Fruit fly (Drosophila melanogaster) whole organism, embryonic: Measurements from ENCODE around the gene mu2.

Source experiments
- Atf6 ChIP-seq: fragments of 200-800 bp; sonication (Bioruptor generic); IDR thresholded peaks from 2 replicates; pipeline ENCODE4 v1.3.6; 2022; ENCODE audit warnings: missing biosample characterization, missing genetic modification characterization
- CG10274 ChIP-seq: fragments of 200-800 bp; sonication (Bioruptor generic); optimal IDR thresholded peaks from 3 replicates; lab custom pipeline; 2017; ENCODE audit warnings: missing biosample characterization, mild to moderate bottlenecking, missing genetic modification characterization
- CG11723 ChIP-seq: fragments of 200-800 bp; sonication (Bioruptor generic); optimal IDR thresholded peaks from 2 replicates; lab custom pipeline; 2017; ENCODE audit warnings: missing biosample characterization, mild to moderate bottlenecking, missing genetic modification characterization
- CG12659 ChIP-seq: fragments of 200-800 bp; sonication (Bioruptor generic); optimal IDR thresholded peaks from 3 replicates; lab custom pipeline; 2017; ENCODE audit warnings: mild to moderate bottlenecking, missing biosample characterization, missing genetic modification reagents, missing genetic modification characterization
- CG14667 ChIP-seq: fragments of 200-800 bp; sonication (Bioruptor generic); IDR thresholded peaks from 2 replicates; pipeline ENCODE4 v1.3.6; 2022; ENCODE audit warnings: missing biosample characterization, missing genetic modification characterization
- CG14860 ChIP-seq: fragments of 200-800 bp; sonication (Bioruptor generic); IDR thresholded peaks from 3 replicates; pipeline ENCODE4 v1.3.6; 2022; ENCODE audit warnings: missing biosample characterization, missing genetic modification characterization; ENCODE audit not compliant: partially characterized antibody
- CG15601 ChIP-seq: fragments of 200-800 bp; sonication (Bioruptor generic); optimal IDR thresholded peaks from 3 replicates; lab custom pipeline; 2019; ENCODE audit warnings: missing biosample characterization, mild to moderate bottlenecking, missing genetic modification characterization, moderate library complexity
- CG1647 ChIP-seq: fragments of 200-800 bp; sonication (Bioruptor generic); optimal IDR thresholded peaks from 3 replicates; lab custom pipeline; 2016; ENCODE audit warnings: missing biosample characterization, missing genetic modification characterization
- CG17361 ChIP-seq: fragments of 200-800 bp; sonication (Bioruptor generic); IDR thresholded peaks from 3 replicates; pipeline ENCODE4 v1.3.6; 2022; ENCODE audit warnings: missing biosample characterization, missing genetic modification characterization
- CG1792 ChIP-seq: fragments of 200-800 bp; sonication (Bioruptor generic); optimal IDR thresholded peaks from 2 replicates; lab custom pipeline; 2016; ENCODE audit warnings: missing biosample characterization, missing genetic modification characterization
- CG18764 ChIP-seq: fragments of 200-800 bp; sonication (Bioruptor generic); optimal IDR thresholded peaks from 3 replicates; lab custom pipeline; 2016; ENCODE audit warnings: missing biosample characterization, missing genetic modification characterization
- CG2889 ChIP-seq: fragments of 200-800 bp; sonication (Bioruptor generic); IDR thresholded peaks from 3 replicates; pipeline ENCODE4 v1.3.6; 2022; ENCODE audit warnings: missing biosample characterization, missing genetic modification characterization
- CG31441 ChIP-seq: fragments of 200-800 bp; sonication (Bioruptor generic); IDR thresholded peaks from 2 replicates; pipeline ENCODE4 v1.3.6; 2022; ENCODE audit warnings: missing biosample characterization, missing genetic modification characterization
- CG3847 ChIP-seq: fragments of 200-800 bp; sonication (Bioruptor generic); IDR thresholded peaks from 2 replicates; pipeline ENCODE4 v1.3.6; 2022; ENCODE audit warnings: missing biosample characterization, missing genetic modification characterization
- CG42726 ChIP-seq: fragments of 200-800 bp; sonication (Bioruptor generic); IDR thresholded peaks from 2 replicates; pipeline ENCODE4 v1.3.6; 2022; ENCODE audit warnings: missing biosample characterization, missing genetic modification characterization; ENCODE audit not compliant: partially characterized antibody
- CG6272 ChIP-seq: fragments of 200-800 bp; sonication (Bioruptor generic); IDR thresholded peaks from 2 replicates; pipeline ENCODE4 v1.3.6; 2022; ENCODE audit warnings: missing biosample characterization, missing genetic modification characterization
- CG6689 ChIP-seq: fragments of 200-800 bp; sonication (Bioruptor generic); IDR thresholded peaks from 2 replicates; pipeline ENCODE4 v1.3.6; 2022; ENCODE audit warnings: missing biosample characterization, missing genetic modification characterization
- CG6791 ChIP-seq: fragments of 200-800 bp; sonication (Bioruptor generic); IDR thresholded peaks from 3 replicates; pipeline ENCODE4 v1.3.6; 2022; ENCODE audit warnings: missing biosample characterization, missing genetic modification characterization; ENCODE audit not compliant: partially characterized antibody
- CG9797 ChIP-seq: fragments of 200-800 bp; sonication (Bioruptor generic); optimal IDR thresholded peaks from 3 replicates; lab custom pipeline; 2018; ENCODE audit warnings: missing biosample characterization, mild to moderate bottlenecking, missing genetic modification characterization
- Dip2 ChIP-seq: fragments of 200-800 bp; sonication (Bioruptor generic); IDR thresholded peaks from 2 replicates; pipeline ENCODE4 v1.3.6; 2022; ENCODE audit warnings: missing biosample characterization, missing genetic modification characterization
- Doc2 ChIP-seq: fragments of 200-800 bp; sonication (Bioruptor generic); IDR thresholded peaks from 2 replicates; pipeline ENCODE4 v1.3.6; 2022; ENCODE audit warnings: missing biosample characterization, missing genetic modification characterization
- E2f1 ChIP-seq: fragments of 200-800 bp; sonication (Bioruptor generic); IDR thresholded peaks from 2 replicates; pipeline ENCODE4 v1.3.6; 2022; ENCODE audit warnings: missing biosample characterization, missing genetic modification characterization
- Fer3 ChIP-seq: fragments of 200-800 bp; sonication (Bioruptor generic); optimal IDR thresholded peaks from 2 replicates; lab custom pipeline; 2018; ENCODE audit warnings: missing biosample characterization, mild to moderate bottlenecking, missing genetic modification characterization, moderate library complexity
- HLH3B ChIP-seq: fragments of 200-800 bp; sonication (Bioruptor generic); IDR thresholded peaks from 2 replicates; pipeline ENCODE4 v1.3.6; 2022; ENCODE audit warnings: missing biosample characterization, missing genetic modification characterization
- Hey ChIP-seq: fragments of 200-800 bp; sonication (Bioruptor generic); optimal IDR thresholded peaks from 3 replicates; lab custom pipeline; 2018; ENCODE audit warnings: missing biosample characterization, mild to moderate bottlenecking, missing genetic modification characterization
- Hr51 ChIP-seq, 2 experiments: fragments of 200-800 bp; sonication (Bioruptor generic); optimal IDR thresholded peaks; 2 replicates in 1 of 2; 3 replicates in 1 of 2; lab custom pipeline; 2016 to 2018; ENCODE audit warnings: missing biosample characterization in 2 of 2, missing genetic modification characterization in 2 of 2, mild to moderate bottlenecking in 1 of 2, moderate library complexity in 1 of 2
- Lhr ChIP-seq: fragments of 200-800 bp; sonication (Bioruptor generic); optimal IDR thresholded peaks from 3 replicates; lab custom pipeline; 2017; ENCODE audit warnings: mild to moderate bottlenecking, missing biosample characterization, missing genetic modification reagents, missing genetic modification characterization
- TFAM ChIP-seq: fragments of 200-800 bp; sonication (Bioruptor generic); optimal IDR thresholded peaks from 2 replicates; lab custom pipeline; 2017; ENCODE audit warnings: missing biosample characterization, missing genetic modification characterization, inconsistent platforms
- Vsx1 ChIP-seq: fragments of 200-800 bp; sonication (Bioruptor generic); optimal IDR thresholded peaks from 2 replicates; lab custom pipeline; 2017; ENCODE audit warnings: missing biosample characterization, mild to moderate bottlenecking, missing genetic modification characterization, missing genetic modification reagents
- ap ChIP-seq: fragments of 200-800 bp; sonication (Bioruptor generic); IDR thresholded peaks from 2 replicates; pipeline ENCODE4 v1.3.6; 2022; ENCODE audit warnings: missing biosample characterization, missing genetic modification characterization
- ara ChIP-seq: fragments of 200-800 bp; sonication (Bioruptor generic); IDR thresholded peaks from 2 replicates; pipeline ENCODE4 v1.3.6; 2022; ENCODE audit warnings: missing biosample characterization, missing genetic modification characterization
- bab2 ChIP-seq: fragments of 200-800 bp; sonication (Bioruptor generic); optimal IDR thresholded peaks from 2 replicates; lab custom pipeline; 2016; ENCODE audit warnings: missing biosample characterization, missing genetic modification characterization
- br ChIP-seq: fragments of >200 bp; optimal IDR thresholded peaks from 2 replicates; lab custom pipeline; 2017
- chinmo ChIP-seq: fragments of 200-800 bp; sonication (Bioruptor generic); IDR thresholded peaks from 4 replicates; pipeline ENCODE4 v1.3.6; 2022; ENCODE audit warnings: missing biosample characterization, missing genetic modification characterization; ENCODE audit not compliant: partially characterized antibody
- ems ChIP-seq: fragments of 200-800 bp; sonication (Bioruptor generic); optimal IDR thresholded peaks from 3 replicates; lab custom pipeline; 2016; ENCODE audit warnings: missing biosample characterization, missing genetic modification characterization
- eve ChIP-seq, 2 experiments: fragments of >200 bp; optimal IDR thresholded peaks; 2 replicates each; lab custom pipeline; 2017; ENCODE audit warnings: missing biosample characterization in 2 of 2, missing genetic modification characterization in 2 of 2
- fru ChIP-seq: fragments of >200 bp; optimal IDR thresholded peaks from 2 replicates; lab custom pipeline; 2017
- gce ChIP-seq: fragments of 200-800 bp; sonication (Bioruptor generic); IDR thresholded peaks from 3 replicates; pipeline ENCODE4 v1.3.6; 2022; ENCODE audit warnings: missing biosample characterization, missing genetic modification characterization
- gro ChIP-seq: fragments of 200-800 bp; sonication (Bioruptor generic); optimal IDR thresholded peaks from 2 replicates; lab custom pipeline; 2016; ENCODE audit warnings: missing biosample characterization, missing genetic modification characterization
- gt ChIP-seq: fragments of 200-800 bp; sonication (Bioruptor generic); IDR thresholded peaks from 2 replicates; pipeline ENCODE4 v1.3.6; 2022; ENCODE audit warnings: missing biosample characterization, missing genetic modification characterization
- insv ChIP-seq, 2 experiments: fragments of 200-800 bp; sonication (Bioruptor generic); optimal IDR thresholded peaks; 3 replicates each; lab custom pipeline; 2016 to 2018; ENCODE audit warnings: missing biosample characterization in 2 of 2, missing genetic modification characterization in 2 of 2
- kah ChIP-seq: fragments of 200-800 bp; sonication (Bioruptor generic); optimal IDR thresholded peaks from 2 replicates; lab custom pipeline; 2018; ENCODE audit warnings: missing biosample characterization, mild to moderate bottlenecking, missing genetic modification characterization
- kay ChIP-seq: fragments of 200-800 bp; sonication (Bioruptor generic); optimal IDR thresholded peaks from 2 replicates; lab custom pipeline; 2016; ENCODE audit warnings: missing biosample characterization, missing genetic modification characterization
- lab ChIP-seq: fragments of 200-800 bp; sonication (Bioruptor generic); optimal IDR thresholded peaks from 3 replicates; lab custom pipeline; 2017; ENCODE audit warnings: missing biosample characterization, missing genetic modification characterization, mild to moderate bottlenecking, moderate library complexity, missing genetic modification reagents
- mam ChIP-seq: fragments of 200-800 bp; sonication (Bioruptor generic); optimal IDR thresholded peaks from 3 replicates; lab custom pipeline; 2016; ENCODE audit warnings: missing biosample characterization, missing genetic modification characterization
- slp2 ChIP-seq: fragments of 200-800 bp; sonication (Bioruptor generic); optimal IDR thresholded peaks from 2 replicates; lab custom pipeline; 2016; ENCODE audit warnings: missing biosample characterization, missing genetic modification characterization
- sob ChIP-seq: fragments of 200-800 bp; sonication (Bioruptor generic); IDR thresholded peaks from 2 replicates; pipeline ENCODE4 v1.3.6; 2022; ENCODE audit warnings: missing biosample characterization, missing genetic modification characterization
- tap ChIP-seq: fragments of 200-800 bp; optimal IDR thresholded peaks from 3 replicates; lab custom pipeline; 2019; ENCODE audit warnings: missing biosample characterization, mild to moderate bottlenecking, missing genetic modification characterization, moderate library complexity
- tup ChIP-seq: fragments of 200-800 bp; sonication (Bioruptor generic); optimal IDR thresholded peaks from 2 replicates; lab custom pipeline; 2016; ENCODE audit warnings: missing biosample characterization, mild to moderate bottlenecking, missing genetic modification characterization, moderate library complexity
- vfl ChIP-seq: fragments of 200-800 bp; sonication (Bioruptor generic); optimal IDR thresholded peaks from 2 replicates; lab custom pipeline; 2016; ENCODE audit warnings: missing biosample characterization, missing genetic modification characterization
- vnd ChIP-seq: fragments of 200-800 bp; sonication (Bioruptor generic); IDR thresholded peaks from 3 replicates; pipeline ENCODE4 v1.3.6; 2022; ENCODE audit warnings: missing biosample characterization, missing genetic modification characterization; ENCODE audit not compliant: partially characterized antibody
- zf30C ChIP-seq: fragments of 200-800 bp; sonication (Bioruptor generic); optimal IDR thresholded peaks from 3 replicates; lab custom pipeline; 2018; ENCODE audit warnings: missing biosample characterization, mild to moderate bottlenecking, missing genetic modification characterization

mu2 gene

dm6 chr3L:1962964-1963363, 15.7 kb upstream of the mu2 start, which contains the start of gene SCOT (continued):
- TF ChIP-seq CG14667 (GFP tag; lab: Robert Waterston, UW): peak; percentile 71
- TF ChIP-seq CG31441: no peak; the same call in 1 of the 2 replicates
- no peak for TF ChIP-seq CG1792 (GFP tag; lab: Kevin White, UChicago)
- no peak for TF ChIP-seq tap
- TF ChIP-seq CG6791 (GFP tag; lab: Robert Waterston, UW): no peak
- TF ChIP-seq CG9797: no peak
- no peak for TF ChIP-seq Hey (tag; lab: Kevin White, UChicago)
- TF ChIP-seq gt (GFP tag; lab: Robert Waterston, UW): peak; percentile 27; the same call in 1 of the 2 replicates
- TF ChIP-seq CG3847: peak; percentile 60
- TF ChIP-seq Atf6 (GFP tag; lab: Robert Waterston, UW): peak; percentile 72; the same call in 1 of the 2 replicates
- no peak for TF ChIP-seq eve (GFP tag; optimal IDR thresholded peaks at IDR 0.05; lab: Kevin White, UChicago)
- peak; percentile 66 for TF ChIP-seq ems (GFP tag; lab: Kevin White, UChicago)
- peak; percentile 56; the same call in 1 of the 2 replicates for TF ChIP-seq Doc2 (GFP tag; lab: Robert Waterston, UW)
- TF ChIP-seq CG12659 (GFP tag; lab: Kevin White, UChicago): no peak
- TF ChIP-seq CG10274: no peak
- no peak for TF ChIP-seq Dip2 (GFP tag; lab: Robert Waterston, UW)
- TF ChIP-seq E2f1 (GFP tag; lab: Robert Waterston, UW): peak; percentile 73
- TF ChIP-seq CG15601 (tag; lab: Kevin White, UChicago): no peak
- TF ChIP-seq ara (GFP tag; lab: Robert Waterston, UW): peak; percentile 73
- TF ChIP-seq gro (GFP tag; lab: Kevin White, UChicago): no peak
- TF ChIP-seq ap: peak; percentile 71
- peak; percentile 1 for TF ChIP-seq vfl
- TF ChIP-seq kay (GFP tag; lab: Kevin White, UChicago): no peak
- no peak for TF ChIP-seq TFAM (GFP tag; lab: Kevin White, UChicago)
- TF ChIP-seq gce: peak; percentile 66; the same call in 1 of the 3 replicates
- TF ChIP-seq br (lab: Kevin White, UChicago): no peak
- no peak for TF ChIP-seq Fer3 (tag; lab: Kevin White, UChicago)
- no peak for TF ChIP-seq Lhr (GFP tag; lab: Kevin White, UChicago)
- TF ChIP-seq HLH3B (GFP tag; lab: Robert Waterston, UW): peak; percentile 80
- TF ChIP-seq CG6272 (GFP tag; lab: Robert Waterston, UW): peak; percentile 50; the same call in 1 of the 2 replicates
- no peak for TF ChIP-seq CG11723 (GFP tag; lab: Kevin White, UChicago)
- no peak for TF ChIP-seq zf30C (GFP tag; lab: Kevin White, UChicago)
- TF ChIP-seq CG18764 (GFP tag; lab: Kevin White, UChicago): peak; percentile 12
- no peak for TF ChIP-seq insv (GFP tag; optimal IDR thresholded peaks at IDR 0.05; lab: Kevin White, UChicago)
- TF ChIP-seq vnd (GFP tag; lab: Robert Waterston, UW): no peak
- no peak for TF ChIP-seq CG14860
- no peak for TF ChIP-seq tup
- TF ChIP-seq lab (GFP tag; lab: Kevin White, UChicago): no peak
- TF ChIP-seq bab2: peak; percentile 56
- TF ChIP-seq Vsx1 (GFP tag; lab: Kevin White, UChicago): no peak
- peak; percentile 29 for TF ChIP-seq slp2
- no peak for TF ChIP-seq chinmo
- peak; percentile 50; the same call in 1 of the 3 replicates for TF ChIP-seq CG2889 (GFP tag; lab: Robert Waterston, UW)
- no peak for TF ChIP-seq kah (GFP tag; lab: Kevin White, UChicago)
- no peak; the same call in 2 of the 3 replicates for TF ChIP-seq CG17361
- TF ChIP-seq mam: peak; percentile 61
- peak; percentile 76 for TF ChIP-seq sob (GFP tag; lab: Robert Waterston, UW)
- TF ChIP-seq fru (lab: Kevin White, UChicago): no peak
- no peak for TF ChIP-seq CG42726
- peak; percentile 85 for TF ChIP-seq CG6689
- peak; percentile 18 for TF ChIP-seq CG1647
- TF ChIP-seq Hr51 (GFP tag; optimal IDR thresholded peaks at IDR 0.05; lab: Kevin White, UChicago): peak in 1 of 2 experiments; percentile 42
